Worm (Caenorhabditis elegans) whole organism, midembryonic: ENCODE data around the gene F40H3.2.

Source experiments
- flt-1 ChIP-seq: fragments of 200-800 bp; sonication (Bioruptor generic); IDR thresholded peaks from 2 replicates; pipeline ENCODE4 v1.3.6; 2022; ENCODE audit warnings: missing genetic modification characterization, missing compliant biosample characterization
- ref-1 ChIP-seq: fragments of 200-800 bp; sonication (Bioruptor generic); conservative IDR thresholded peaks from 2 replicates; pipeline ENCODE4 v1.3.6; 2022; ENCODE audit warnings: missing genetic modification reagents, missing genetic modification characterization, missing compliant biosample characterization
- tab-1 ChIP-seq: fragments of 200-800 bp; sonication (Bioruptor generic); IDR thresholded peaks from 2 replicates; pipeline ENCODE4 v1.3.6; 2022; ENCODE audit warnings: missing genetic modification characterization, missing compliant biosample characterization

ce11 chrII:6139484-6139883 lies 34.0 kb upstream of the F40H3.2 start:
- no peak for TF ChIP-seq flt-1 (GFP tag; lab: Robert Waterston, UW)
- TF ChIP-seq ref-1, result no peak
- TF ChIP-seq tab-1, result no peak
